Worm (Caenorhabditis elegans): ENCODE measurements around the gene F19F10.14.

DNA sequence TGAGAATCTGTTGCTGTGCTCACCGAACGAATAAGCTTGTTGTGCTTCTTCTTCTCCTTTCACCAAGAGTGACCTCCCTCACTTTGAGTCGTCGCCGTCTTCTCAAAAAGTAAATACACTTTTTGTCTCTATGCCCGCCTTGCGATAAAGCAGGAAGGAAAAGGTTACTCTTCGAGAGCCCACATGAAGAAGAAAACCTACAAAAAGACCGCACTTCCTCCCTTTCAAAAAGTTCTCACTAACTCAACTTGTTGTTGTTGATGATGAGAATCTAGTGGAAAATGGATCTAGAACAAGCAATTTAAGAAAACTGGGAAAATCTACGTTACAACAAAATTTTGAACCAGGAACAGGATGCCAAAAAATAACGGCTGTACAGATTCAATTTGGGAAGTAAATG is 19.6 kb upstream of the F19F10.14 start, which contains the start of gene C50E3.6:
- no peak for TF ChIP-seq ama-1 (optimal IDR thresholded peaks at IDR 0.05)
- TF ChIP-seq nhr-76 (tag; optimal IDR thresholded peaks at IDR 0.05): no peak
- TF ChIP-seq snpc-4 (tag; optimal IDR thresholded peaks at IDR 0.05): no peak
- TF ChIP-seq nhr-12 (tag; optimal IDR thresholded peaks at IDR 0.05): no peak
- no peak for TF ChIP-seq aly-2 (tag; optimal IDR thresholded peaks at IDR 0.05)
- no peak for TF ChIP-seq fkh-10 (GFP tag; optimal IDR thresholded peaks at IDR 0.05)
- no peak for TF ChIP-seq nhr-11 (tag; optimal IDR thresholded peaks at IDR 0.05)
- TF ChIP-seq egl-27 (tag; optimal IDR thresholded peaks at IDR 0.05): no peak
- no peak for TF ChIP-seq fkh-2 (tag; optimal IDR thresholded peaks at IDR 0.05)
- no peak for TF ChIP-seq ceh-16 (tag; optimal IDR thresholded peaks at IDR 0.05)
